Worm (Caenorhabditis elegans): Measurements from ENCODE around the gene unc-76.
"Not testable (repeated sequence)": the region's sequence is repeated elsewhere in the genome, so short reads cannot be mapped to it uniquely, and the experiment has no call there.

DNA sequence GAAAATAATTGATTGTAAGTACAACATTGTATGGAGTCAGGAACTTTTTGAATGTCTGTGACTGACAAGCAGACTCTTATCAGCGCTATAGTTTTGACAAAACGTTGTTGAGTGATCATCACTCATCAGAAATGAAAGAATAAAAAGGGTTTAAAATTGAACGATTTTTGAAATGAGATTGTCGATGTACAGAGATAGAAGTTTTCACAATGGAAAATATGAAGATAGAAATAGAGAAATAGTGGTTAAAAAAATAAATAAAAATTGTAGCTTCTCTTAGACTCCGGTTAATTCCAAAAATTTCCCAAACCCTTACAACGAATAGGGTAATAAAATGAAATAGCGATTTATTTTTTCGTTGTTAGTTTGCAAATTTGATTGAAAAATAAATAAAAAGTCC is 53.6 kb downstream of the unc-76 start, which contains the start of gene ugt-30:
- not testable (repeated sequence) for TF ChIP-seq aly-1 (tag; optimal IDR thresholded peaks at IDR 0.05); scrt-1 (GFP tag; IDR thresholded peaks at IDR 0.05); ama-1 (optimal IDR thresholded peaks at IDR 0.05); sea-1 (GFP tag; conservative IDR thresholded peaks at IDR 0.05); F13C5.2 (tag; optimal IDR thresholded peaks at IDR 0.05); B0310.2 (tag; optimal IDR thresholded peaks at IDR 0.05); ceh-36 (tag; optimal IDR thresholded peaks at IDR 0.05); flt-1 (GFP tag; IDR thresholded peaks at IDR 0.05); tbx-11 (GFP tag; IDR thresholded peaks at IDR 0.05); hmg-4 (GFP tag; optimal IDR thresholded peaks at IDR 0.05); tbx-37 (GFP tag; conservative IDR thresholded peaks at IDR 0.05); ceh-13 (GFP tag; optimal IDR thresholded peaks at IDR 0.05); hmbx-1 (tag; optimal IDR thresholded peaks at IDR 0.05)

Measured in whole organism, early embryonic.